Worm (Caenorhabditis elegans): ENCODE data around the gene C52E2.4.

ce11 chrII:1870875-1871592 is 28.1 kb downstream of the C52E2.4 start, which contains the start of gene math-10:
- TF ChIP-seq nhr-71 (tag; optimal IDR thresholded peaks at IDR 0.05) = no peak
- no peak for TF ChIP-seq unc-62 (GFP tag; optimal IDR thresholded peaks at IDR 0.05)
- no peak for TF ChIP-seq pqm-1 (tag; optimal IDR thresholded peaks at IDR 0.05)
- TF ChIP-seq ceh-82 (tag; optimal IDR thresholded peaks at IDR 0.05) = no peak
- no peak for TF ChIP-seq mef-2 (tag; optimal IDR thresholded peaks at IDR 0.05)
- TF ChIP-seq blmp-1 (tag; optimal IDR thresholded peaks at IDR 0.05) = no peak
- no peak for TF ChIP-seq unc-130 (tag; optimal IDR thresholded peaks at IDR 0.05)
- no peak for TF ChIP-seq fos-1 (tag; optimal IDR thresholded peaks at IDR 0.05)
- TF ChIP-seq skn-1 (tag; optimal IDR thresholded peaks at IDR 0.05) = no peak
- TF ChIP-seq lin-15B (tag; optimal IDR thresholded peaks at IDR 0.05) = no peak

Data from whole organism, L1 larva.